Worm (Caenorhabditis elegans) whole organism, early embryonic: ENCODE data around the gene F53B7.4.

Experiments used
- B0310.2 ChIP-seq: sonication (generic microtip); optimal IDR thresholded peaks from 2 replicates; lab custom pipeline; 2016; ENCODE audit warnings: mild to moderate bottlenecking, missing genetic modification characterization, missing compliant biosample characterization
- F13C5.2 ChIP-seq: sonication (generic microtip); optimal IDR thresholded peaks from 2 replicates; lab custom pipeline; 2017; ENCODE audit warnings: mild to moderate bottlenecking, missing genetic modification characterization, inconsistent platforms, missing compliant biosample characterization
- aly-1 ChIP-seq: sonication (generic microtip); optimal IDR thresholded peaks from 2 replicates; lab custom pipeline; 2016; ENCODE audit warnings: missing genetic modification characterization, missing compliant biosample characterization
- ama-1 ChIP-seq: fragments of 150-350 bp; optimal IDR thresholded peaks from 2 replicates; lab custom pipeline; 2014
- ceh-13 ChIP-seq: fragments of 200-800 bp; sonication (Bioruptor generic); optimal IDR thresholded peaks from 2 replicates; lab custom pipeline; 2018; ENCODE audit warnings: mild to moderate bottlenecking, missing genetic modification characterization, missing compliant biosample characterization
- ceh-36 ChIP-seq: sonication (generic microtip); optimal IDR thresholded peaks from 2 replicates; lab custom pipeline; 2016; ENCODE audit warnings: missing genetic modification characterization, inconsistent platforms, missing compliant biosample characterization
- ets-7 ChIP-seq: sonication (generic microtip); optimal IDR thresholded peaks from 2 replicates; lab custom pipeline; 2016; ENCODE audit warnings: missing genotype, missing genetic modification characterization, missing compliant biosample characterization
- flt-1 ChIP-seq: fragments of 200-800 bp; sonication (Bioruptor generic); IDR thresholded peaks from 2 replicates; pipeline ENCODE4 v1.3.6; 2022; ENCODE audit warnings: missing genetic modification characterization, missing compliant biosample characterization
- hmbx-1 ChIP-seq: sonication (generic microtip); optimal IDR thresholded peaks from 2 replicates; lab custom pipeline; 2016; ENCODE audit warnings: mild to moderate bottlenecking, missing genetic modification characterization, missing compliant biosample characterization
- hmg-4 ChIP-seq: fragments of 200-800 bp; sonication (Bioruptor generic); optimal IDR thresholded peaks from 2 replicates; lab custom pipeline; 2018; ENCODE audit warnings: mild to moderate bottlenecking, missing genetic modification characterization, missing compliant biosample characterization
- hnd-1 ChIP-seq: sonication (generic microtip); optimal IDR thresholded peaks from 2 replicates; lab custom pipeline; 2016; ENCODE audit warnings: missing genetic modification characterization, missing compliant biosample characterization
- pes-1 ChIP-seq: fragments of 200-800 bp; sonication (Bioruptor generic); IDR thresholded peaks from 2 replicates; pipeline ENCODE4 v1.3.6; 2022; ENCODE audit warnings: missing genetic modification reagents, missing genetic modification characterization, missing compliant biosample characterization
- scrt-1 ChIP-seq: fragments of 200-800 bp; sonication (Bioruptor generic); IDR thresholded peaks from 2 replicates; pipeline ENCODE4 v1.3.6; 2022; ENCODE audit warnings: missing genetic modification characterization, missing compliant biosample characterization
- sea-1 ChIP-seq: fragments of 200-800 bp; sonication (Bioruptor generic); conservative IDR thresholded peaks from 2 replicates; pipeline ENCODE4 v1.3.6; 2022; ENCODE audit warnings: missing genetic modification characterization, missing compliant biosample characterization
- tbx-11 ChIP-seq: fragments of 200-800 bp; sonication (Bioruptor generic); IDR thresholded peaks from 2 replicates; pipeline ENCODE4 v1.3.6; 2022; ENCODE audit warnings: missing genetic modification characterization, missing compliant biosample characterization
- tbx-37 ChIP-seq: fragments of 200-800 bp; sonication (Bioruptor generic); conservative IDR thresholded peaks from 2 replicates; pipeline ENCODE4 v1.3.6; 2022; ENCODE audit warnings: missing genetic modification reagents, missing genetic modification characterization, missing compliant biosample characterization
- tra-4 ChIP-seq: sonication (generic microtip); optimal IDR thresholded peaks from 2 replicates; lab custom pipeline; 2017; ENCODE audit warnings: missing genetic modification characterization, missing compliant biosample characterization

F53B7.4 gene

DNA sequence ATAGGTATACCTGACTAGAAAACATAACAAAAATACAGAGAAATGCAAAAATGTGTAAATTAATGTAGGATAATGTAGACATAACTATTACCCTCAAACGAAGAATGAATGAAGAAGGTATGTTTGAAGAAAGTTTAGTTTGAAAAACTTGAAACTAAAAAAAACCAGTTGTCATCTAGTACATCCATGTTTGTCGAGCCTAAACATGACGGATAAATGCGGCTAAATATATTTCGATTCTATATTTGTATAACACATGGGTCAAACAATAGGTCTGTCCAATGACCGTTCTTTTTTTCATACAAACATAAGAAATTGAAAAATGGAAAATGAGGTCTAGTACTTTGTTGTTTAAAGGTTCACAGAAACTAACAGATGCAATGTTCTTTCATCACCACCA is 32.3 kb downstream of the F53B7.4 start, which contains the start of gene F17C11.22:
Gene F17C11.22, minus strand, starts transcription at position 101 of the 400 bp plus-strand sequence.
- TF ChIP-seq ceh-36 (no peak), ets-7 (tag; lab: Kevin White, UChicago) (no peak), hmg-4 (GFP tag; lab: Kevin White, UChicago) (no peak), sea-1 (GFP tag; lab: Robert Waterston, UW) (no peak), flt-1 (GFP tag; lab: Robert Waterston, UW) (no peak), tra-4 (no peak), aly-1 (no peak), tbx-37 (GFP tag; lab: Robert Waterston, UW) (no peak), F13C5.2 (tag; lab: Kevin White, UChicago) (no peak), B0310.2 (no peak), ceh-13 (GFP tag; lab: Kevin White, UChicago) (no peak), hnd-1 (tag; lab: Kevin White, UChicago) (no peak), pes-1 (no peak), ama-1 (no peak), scrt-1 (GFP tag; lab: Robert Waterston, UW) (no peak), tbx-11 (no peak), hmbx-1 (tag; lab: Kevin White, UChicago) (no peak)

DNA sequence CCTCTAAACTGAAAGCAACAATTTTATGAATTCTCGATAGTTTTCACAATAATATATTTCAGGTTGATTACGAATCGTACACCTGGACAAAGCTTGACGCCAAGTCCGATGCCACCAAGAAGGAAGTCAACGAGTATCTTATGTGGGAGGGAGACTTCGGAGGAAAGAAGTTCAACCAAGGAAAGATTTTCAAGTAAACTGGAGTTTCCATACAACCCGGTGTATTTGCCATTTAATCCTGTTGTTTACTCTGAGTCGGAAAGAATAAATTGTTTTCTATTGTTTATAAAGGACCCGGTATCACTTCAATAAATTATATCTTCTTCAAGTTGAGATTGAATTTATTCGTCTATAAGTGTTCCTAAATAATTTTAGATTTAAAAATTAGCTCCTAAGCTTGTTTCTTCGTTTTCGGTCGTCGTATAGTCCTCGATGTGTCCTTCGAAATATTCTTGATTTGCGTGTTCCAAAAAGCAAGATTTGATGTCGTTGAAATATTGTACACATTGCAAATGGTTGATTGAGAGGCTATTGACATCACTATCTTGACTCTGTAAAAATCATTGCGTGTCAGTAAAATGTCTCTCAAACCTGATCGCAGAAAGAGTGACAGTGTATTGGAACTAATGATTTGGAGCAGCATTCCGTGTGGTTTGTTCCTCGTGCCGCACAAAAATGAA is 34.6 kb downstream of the F53B7.4 start:
- TF ChIP-seq ceh-36: no peak
- TF ChIP-seq scrt-1 (GFP tag; lab: Robert Waterston, UW): no peak
- no peak for TF ChIP-seq aly-1
- no peak for TF ChIP-seq tbx-37 (GFP tag; lab: Robert Waterston, UW)
- TF ChIP-seq tbx-11: no peak
- no peak for TF ChIP-seq tra-4

DNA sequence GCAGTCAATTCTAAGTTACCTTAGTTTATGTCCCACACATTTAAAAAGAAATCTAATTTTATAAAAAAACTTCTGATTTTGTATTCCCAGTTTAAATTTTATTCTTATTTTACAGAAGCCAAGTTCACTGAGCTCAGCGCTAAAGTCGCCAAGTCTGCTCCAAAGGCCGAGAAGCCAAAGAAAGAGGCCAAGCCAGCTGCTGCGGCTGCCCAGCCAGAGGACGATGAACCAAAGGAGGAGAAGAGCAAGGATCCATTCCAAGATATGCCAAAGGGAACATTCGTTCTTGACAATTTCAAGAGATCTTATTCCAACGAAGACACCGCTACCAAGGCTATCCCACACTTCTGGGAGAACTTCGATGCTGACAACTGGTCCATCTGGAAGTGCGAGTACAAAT is 35.5 kb downstream of the F53B7.4 start:
- TF ChIP-seq sea-1 (GFP tag; lab: Robert Waterston, UW): no peak
- TF ChIP-seq aly-1: no peak
- no peak for TF ChIP-seq flt-1 (GFP tag; lab: Robert Waterston, UW)
- TF ChIP-seq scrt-1 (GFP tag; lab: Robert Waterston, UW): no peak
- no peak for TF ChIP-seq pes-1
- TF ChIP-seq hmg-4 (GFP tag; lab: Kevin White, UChicago): no peak
- TF ChIP-seq tbx-37 (GFP tag; lab: Robert Waterston, UW): no peak
- no peak for TF ChIP-seq tra-4
- no peak for TF ChIP-seq B0310.2
- no peak for TF ChIP-seq hmbx-1 (tag; lab: Kevin White, UChicago)
- TF ChIP-seq hnd-1 (tag; lab: Kevin White, UChicago): no peak
- no peak for TF ChIP-seq ceh-13 (GFP tag; lab: Kevin White, UChicago)
- no peak for TF ChIP-seq ceh-36
- TF ChIP-seq tbx-11: no peak
- TF ChIP-seq F13C5.2 (tag; lab: Kevin White, UChicago): no peak
- TF ChIP-seq ama-1: no peak
- no peak for TF ChIP-seq ets-7 (tag; lab: Kevin White, UChicago)

DNA sequence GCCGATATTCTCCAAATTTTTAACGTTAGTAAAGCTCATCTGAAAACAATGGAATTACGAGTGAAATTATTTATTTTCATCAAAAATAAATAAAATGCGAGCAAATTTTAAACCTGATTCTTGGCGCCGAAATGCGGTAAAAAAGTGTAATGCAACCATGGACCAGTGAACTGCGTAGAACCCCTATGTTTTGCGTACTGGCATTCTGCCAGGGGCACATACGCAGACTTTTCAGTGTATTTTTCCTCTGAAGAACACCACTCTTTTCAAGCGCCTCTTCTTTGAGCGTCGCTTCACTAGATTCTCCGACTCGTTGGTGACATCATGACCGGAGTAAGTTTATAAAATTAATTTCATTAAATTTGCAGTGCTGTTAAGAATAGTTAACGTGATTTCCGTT is 36.8 kb downstream of the F53B7.4 start, which contains the start of the genes ctf-4 and eef-1G:
Gene ctf-4, minus strand, starts transcription at position 39 of the 400 bp plus-strand sequence.
Gene eef-1G, plus strand, starts transcription at position 219 of the 400 bp plus-strand sequence.
- TF ChIP-seq scrt-1 (GFP tag; lab: Robert Waterston, UW) (no peak), F13C5.2 (tag; lab: Kevin White, UChicago) (peak; percentile 74)

DNA sequence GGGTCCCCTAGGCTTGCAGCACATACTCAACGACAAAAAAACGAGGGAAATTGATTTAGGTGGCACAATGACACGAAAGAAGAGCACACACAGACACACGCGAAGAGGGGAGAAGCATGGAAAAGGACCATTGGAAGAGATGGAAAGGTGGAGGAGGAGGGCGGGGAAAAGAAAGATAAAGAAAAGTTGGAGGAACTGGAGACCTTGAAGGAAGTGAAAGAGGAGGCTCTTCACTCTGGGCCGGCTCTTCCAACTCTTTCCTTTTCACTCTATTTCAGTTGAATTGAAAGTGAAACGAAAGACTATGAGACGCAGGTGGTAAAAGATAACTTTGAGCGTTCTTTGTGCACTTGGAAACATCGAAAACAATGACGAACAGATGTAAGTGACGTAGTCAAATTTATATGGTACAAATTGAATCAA is 40.9 kb downstream of the F53B7.4 start:
- TF ChIP-seq ets-7 (tag; lab: Kevin White, UChicago) (no peak), flt-1 (GFP tag; lab: Robert Waterston, UW) (no peak), sea-1 (GFP tag; lab: Robert Waterston, UW) (no peak), B0310.2 (no peak), ama-1 (no peak), scrt-1 (GFP tag; lab: Robert Waterston, UW) (no peak), hmg-4 (GFP tag; lab: Kevin White, UChicago) (no peak), tbx-11 (no peak), ceh-13 (GFP tag; lab: Kevin White, UChicago) (no peak), tra-4 (no peak), aly-1 (no peak), hnd-1 (tag; lab: Kevin White, UChicago) (no peak), tbx-37 (GFP tag; lab: Robert Waterston, UW) (no peak), pes-1 (no peak)

DNA sequence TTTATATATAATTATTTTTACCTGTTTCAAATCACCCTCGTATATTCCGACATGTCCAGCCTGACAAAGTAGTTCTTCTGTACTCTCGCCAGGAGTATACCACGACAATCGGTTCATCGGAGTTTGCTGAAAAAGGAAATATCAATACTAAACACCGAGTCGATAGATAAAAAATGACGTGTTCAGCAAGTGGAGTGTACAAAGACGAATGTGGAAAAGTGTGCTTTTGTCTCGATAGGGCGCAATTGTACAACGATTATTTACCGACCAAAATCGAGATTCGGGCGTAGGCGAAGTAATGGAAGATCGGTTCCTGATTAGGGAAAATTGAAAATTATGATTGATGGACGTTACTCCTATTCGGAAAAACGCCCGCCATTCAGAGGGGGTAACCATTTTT is 41.8 kb downstream of the F53B7.4 start, which contains the start of gene vps-36:
Gene vps-36, minus strand, starts transcription at position 126 of the 400 bp plus-strand sequence.
- TF ChIP-seq ceh-36 (no peak), tbx-11 (no peak), hmbx-1 (tag; lab: Kevin White, UChicago) (no peak), tbx-37 (GFP tag; lab: Robert Waterston, UW) (no peak), hmg-4 (GFP tag; lab: Kevin White, UChicago) (no peak), B0310.2 (no peak), ama-1 (no peak), tra-4 (no peak), scrt-1 (GFP tag; lab: Robert Waterston, UW) (no peak), ceh-13 (GFP tag; lab: Kevin White, UChicago) (no peak), hnd-1 (tag; lab: Kevin White, UChicago) (no peak), aly-1 (no peak), F13C5.2 (tag; lab: Kevin White, UChicago) (no peak), sea-1 (GFP tag; lab: Robert Waterston, UW) (no peak), ets-7 (tag; lab: Kevin White, UChicago) (no peak), flt-1 (GFP tag; lab: Robert Waterston, UW) (no peak), pes-1 (no peak)

DNA sequence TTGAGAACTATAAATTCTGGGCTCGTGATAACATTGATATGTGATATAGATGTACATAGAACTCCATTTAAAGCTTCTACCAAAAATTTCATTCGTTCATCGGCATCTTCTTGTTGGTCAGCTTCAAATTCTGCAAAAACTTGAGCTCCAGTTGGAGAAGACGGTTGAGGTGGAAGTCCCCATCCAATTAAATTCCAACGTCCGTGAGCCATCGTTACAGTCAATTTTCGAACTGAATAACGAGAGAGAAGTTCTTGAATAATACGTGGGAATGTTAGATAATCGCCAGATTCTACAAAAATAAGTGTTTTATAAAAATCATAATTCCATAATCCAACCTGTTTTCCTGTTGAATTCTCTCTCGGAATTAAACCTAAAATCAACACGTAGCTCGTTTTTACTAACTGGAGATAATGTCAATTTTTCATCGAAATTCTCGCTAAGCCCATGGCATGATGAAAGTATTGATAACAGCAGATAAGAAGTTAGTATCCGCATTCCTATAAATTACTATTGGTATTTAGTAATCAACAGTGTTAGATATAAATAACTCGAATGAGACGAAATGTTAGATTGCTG is 43.9 kb downstream of the F53B7.4 start, which contains the start of gene pigt-1:
Gene pigt-1, minus strand, starts transcription at position 500 of the 579 bp plus-strand sequence.
- TF ChIP-seq ama-1: peak; percentile 37
- no peak for TF ChIP-seq B0310.2
